Fruit fly (Drosophila melanogaster) whole organism, embryonic: ENCODE measurements around the gene CG9933.

ENCODE experiments used
- B-H1 ChIP-seq: fragments of 200-800 bp; sonication (Bioruptor generic); IDR thresholded peaks from 3 replicates; pipeline ENCODE4 v1.3.6; 2022; ENCODE audit warnings: missing biosample characterization, missing genetic modification characterization
- CG1024 ChIP-seq: fragments of 200-800 bp; sonication (Bioruptor generic); IDR thresholded peaks from 2 replicates; pipeline ENCODE4 v1.3.6; 2022; ENCODE audit warnings: missing biosample characterization, missing genetic modification characterization
- CG10321 ChIP-seq: fragments of 200-800 bp; sonication (Bioruptor generic); IDR thresholded peaks from 2 replicates; pipeline ENCODE4 v1.3.6; 2022; ENCODE audit warnings: missing biosample characterization, missing genetic modification characterization
- CG12744 ChIP-seq: fragments of 200-800 bp; sonication (Bioruptor generic); optimal IDR thresholded peaks from 2 replicates; lab custom pipeline; 2016; ENCODE audit warnings: missing biosample characterization, missing genetic modification characterization
- CG13123 ChIP-seq: fragments of 200-800 bp; sonication (Bioruptor generic); optimal IDR thresholded peaks from 2 replicates; lab custom pipeline; 2016; ENCODE audit warnings: missing biosample characterization, missing genetic modification characterization
- CG13296 ChIP-seq: fragments of 200-800 bp; sonication (Bioruptor generic); optimal IDR thresholded peaks from 3 replicates; lab custom pipeline; 2018; ENCODE audit warnings: missing biosample characterization, mild to moderate bottlenecking, missing genetic modification characterization
- CG13894 ChIP-seq: fragments of 200-800 bp; sonication (Bioruptor generic); optimal IDR thresholded peaks from 3 replicates; lab custom pipeline; 2018; ENCODE audit warnings: missing biosample characterization, mild to moderate bottlenecking, missing genetic modification characterization, moderate library complexity
- CG16815 ChIP-seq: fragments of 200-800 bp; sonication (Bioruptor generic); optimal IDR thresholded peaks from 3 replicates; lab custom pipeline; 2017; ENCODE audit warnings: missing biosample characterization, mild to moderate bottlenecking, missing genetic modification characterization
- CG17328 ChIP-seq: fragments of 200-800 bp; sonication (Bioruptor generic); IDR thresholded peaks from 2 replicates; pipeline ENCODE4 v1.3.6; 2022; ENCODE audit warnings: missing biosample characterization, missing genetic modification characterization
- CG18599 ChIP-seq: fragments of 200-800 bp; sonication (Bioruptor generic); optimal IDR thresholded peaks from 3 replicates; lab custom pipeline; 2017; ENCODE audit warnings: missing biosample characterization, missing genetic modification characterization, mild to moderate bottlenecking, moderate library complexity, missing genetic modification reagents
- CG2199 ChIP-seq: fragments of 200-800 bp; sonication (Bioruptor generic); IDR thresholded peaks from 3 replicates; pipeline ENCODE4 v1.3.6; 2022; ENCODE audit warnings: missing biosample characterization, missing genetic modification characterization
- CG34224 ChIP-seq: fragments of 200-800 bp; sonication (Bioruptor generic); IDR thresholded peaks from 3 replicates; pipeline ENCODE4 v1.3.6; 2022; ENCODE audit warnings: missing biosample characterization, missing genetic modification characterization; ENCODE audit not compliant: partially characterized antibody
- CG42726 ChIP-seq: fragments of 200-800 bp; sonication (Bioruptor generic); IDR thresholded peaks from 2 replicates; pipeline ENCODE4 v1.3.6; 2022; ENCODE audit warnings: missing biosample characterization, missing genetic modification characterization; ENCODE audit not compliant: partially characterized antibody
- CG4282 ChIP-seq: fragments of 200-800 bp; sonication (Bioruptor generic); optimal IDR thresholded peaks from 2 replicates; lab custom pipeline; 2016; ENCODE audit warnings: missing biosample characterization, missing genetic modification characterization
- CG4707 ChIP-seq: fragments of 200-800 bp; sonication (Bioruptor generic); optimal IDR thresholded peaks from 2 replicates; lab custom pipeline; 2018; ENCODE audit warnings: missing biosample characterization, mild to moderate bottlenecking, missing genetic modification characterization, moderate library complexity
- CG4854 ChIP-seq: fragments of 200-800 bp; sonication (Bioruptor generic); optimal IDR thresholded peaks from 2 replicates; lab custom pipeline; 2016; ENCODE audit warnings: missing biosample characterization, missing genetic modification characterization, inconsistent platforms
- CG6272 ChIP-seq: fragments of 200-800 bp; sonication (Bioruptor generic); IDR thresholded peaks from 2 replicates; pipeline ENCODE4 v1.3.6; 2022; ENCODE audit warnings: missing biosample characterization, missing genetic modification characterization
- CG6654 ChIP-seq: fragments of 200-800 bp; sonication (Bioruptor generic); optimal IDR thresholded peaks from 2 replicates; lab custom pipeline; 2017; ENCODE audit warnings: missing biosample characterization, mild to moderate bottlenecking, missing genetic modification characterization
- CG7839 ChIP-seq: fragments of 200-800 bp; sonication (Bioruptor generic); optimal IDR thresholded peaks from 3 replicates; lab custom pipeline; 2018; ENCODE audit warnings: missing biosample characterization, mild to moderate bottlenecking, missing genetic modification characterization, moderate library complexity
- CG8765 ChIP-seq: fragments of 200-800 bp; sonication (Bioruptor generic); IDR thresholded peaks from 2 replicates; pipeline ENCODE4 v1.3.6; 2022; ENCODE audit warnings: missing biosample characterization, missing genetic modification characterization
- Dip3 ChIP-seq: fragments of 200-800 bp; sonication (Bioruptor generic); optimal IDR thresholded peaks from 3 replicates; lab custom pipeline; 2016; ENCODE audit warnings: missing biosample characterization, missing genetic modification characterization
- Dref ChIP-seq: fragments of 200-800 bp; sonication (Bioruptor generic); IDR thresholded peaks from 2 replicates; pipeline ENCODE4 v1.3.6; 2022; ENCODE audit warnings: missing biosample characterization, missing genetic modification characterization
- GATAe ChIP-seq: fragments of 200-800 bp; sonication (Bioruptor generic); conservative IDR thresholded peaks from 2 replicates; pipeline ENCODE4 v1.3.6; 2022; ENCODE audit warnings: missing biosample characterization, missing genetic modification characterization
- HHEX ChIP-seq: fragments of 200-800 bp; sonication (Bioruptor generic); optimal IDR thresholded peaks from 3 replicates; lab custom pipeline; 2017; ENCODE audit warnings: missing biosample characterization, mild to moderate bottlenecking, missing genetic modification characterization, missing genetic modification reagents
- Kr ChIP-seq: fragments of 200-800 bp; sonication (Bioruptor generic); optimal IDR thresholded peaks from 2 replicates; lab custom pipeline; 2017; ENCODE audit warnings: missing biosample characterization, mild to moderate bottlenecking, missing genetic modification characterization
- Myb ChIP-seq: fragments of 200-800 bp; sonication (Bioruptor generic); optimal IDR thresholded peaks from 2 replicates; lab custom pipeline; 2016; ENCODE audit warnings: missing biosample characterization, missing genetic modification characterization
- PHDP ChIP-seq: fragments of 200-800 bp; sonication (Bioruptor generic); optimal IDR thresholded peaks from 3 replicates; lab custom pipeline; 2018; ENCODE audit warnings: missing biosample characterization, mild to moderate bottlenecking, missing genetic modification characterization, moderate library complexity
- Sox102F ChIP-seq: fragments of 200-800 bp; sonication (Bioruptor generic); optimal IDR thresholded peaks from 2 replicates; lab custom pipeline; 2018; ENCODE audit warnings: missing biosample characterization, mild to moderate bottlenecking, missing genetic modification characterization, moderate library complexity
- bab2 ChIP-seq: fragments of 200-800 bp; sonication (Bioruptor generic); optimal IDR thresholded peaks from 2 replicates; lab custom pipeline; 2016; ENCODE audit warnings: missing biosample characterization, missing genetic modification characterization
- chinmo ChIP-seq: fragments of 200-800 bp; sonication (Bioruptor generic); IDR thresholded peaks from 4 replicates; pipeline ENCODE4 v1.3.6; 2022; ENCODE audit warnings: missing biosample characterization, missing genetic modification characterization; ENCODE audit not compliant: partially characterized antibody
- chn ChIP-seq: fragments of 200-800 bp; sonication (Bioruptor generic); optimal IDR thresholded peaks from 2 replicates; lab custom pipeline; 2016; ENCODE audit warnings: missing biosample characterization, missing genetic modification characterization
- crc ChIP-seq: fragments of 200-800 bp; sonication (Bioruptor generic); optimal IDR thresholded peaks from 2 replicates; lab custom pipeline; 2016; ENCODE audit warnings: missing biosample characterization, missing genetic modification characterization
- crol ChIP-seq: fragments of 200-800 bp; sonication (Bioruptor generic); IDR thresholded peaks from 2 replicates; pipeline ENCODE4 v1.3.6; 2022; ENCODE audit warnings: missing biosample characterization, missing genetic modification characterization
- cwo ChIP-seq: fragments of 200-800 bp; sonication (Bioruptor generic); optimal IDR thresholded peaks from 3 replicates; lab custom pipeline; 2017; ENCODE audit warnings: missing biosample characterization, missing genetic modification characterization, mild to moderate bottlenecking, moderate library complexity, missing genetic modification reagents
- dan ChIP-seq: fragments of 200-800 bp; sonication (Bioruptor generic); IDR thresholded peaks from 2 replicates; pipeline ENCODE4 v1.3.6; 2022; ENCODE audit warnings: missing biosample characterization, missing genetic modification characterization
- fu2 ChIP-seq: fragments of 200-800 bp; sonication (Bioruptor generic); optimal IDR thresholded peaks from 2 replicates; lab custom pipeline; 2016; ENCODE audit warnings: missing biosample characterization, missing genetic modification characterization
- gsb-n ChIP-seq: fragments of 200-800 bp; sonication (Bioruptor generic); optimal IDR thresholded peaks from 3 replicates; lab custom pipeline; 2018; ENCODE audit warnings: missing biosample characterization, mild to moderate bottlenecking, missing genetic modification characterization
- ind ChIP-seq: fragments of 200-800 bp; sonication (Bioruptor generic); optimal IDR thresholded peaks from 3 replicates; lab custom pipeline; 2016; ENCODE audit warnings: missing biosample characterization, missing genetic modification characterization
- ken ChIP-seq: fragments of 200-800 bp; sonication (Bioruptor generic); IDR thresholded peaks from 3 replicates; pipeline ENCODE4 v1.3.6; 2022; ENCODE audit warnings: missing biosample characterization, missing genetic modification characterization
- kni ChIP-seq: fragments of 200-800 bp; sonication (Bioruptor generic); optimal IDR thresholded peaks from 3 replicates; lab custom pipeline; 2017; ENCODE audit warnings: mild to moderate bottlenecking, missing biosample characterization, missing genetic modification reagents, missing genetic modification characterization
- lilli ChIP-seq: fragments of 200-800 bp; sonication (Bioruptor generic); optimal IDR thresholded peaks from 3 replicates; lab custom pipeline; 2016; ENCODE audit warnings: missing biosample characterization, missing genetic modification characterization
- lov ChIP-seq, 2 experiments: fragments of 200-800 bp in 1 of 2; fragments of >200 bp in 1 of 2; sonication (Bioruptor generic) in 1 of 2; IDR thresholded peaks in 1 of 2; optimal IDR thresholded peaks in 1 of 2; 2 replicates in 1 of 2; 3 replicates in 1 of 2; pipeline versions ENCODE4 v1.3.6 to Lab custom; 2017 to 2022; ENCODE audit warnings: missing biosample characterization in 1 of 2, missing genetic modification characterization in 1 of 2
- nerfin-1 ChIP-seq: fragments of 200-800 bp; sonication (Bioruptor generic); optimal IDR thresholded peaks from 3 replicates; lab custom pipeline; 2019; ENCODE audit warnings: missing biosample characterization, mild to moderate bottlenecking, missing genetic modification characterization, moderate library complexity
- nerfin-2 ChIP-seq: fragments of 200-800 bp; sonication (Bioruptor generic); IDR thresholded peaks from 2 replicates; pipeline ENCODE4 v1.3.6; 2022; ENCODE audit warnings: missing biosample characterization, missing genetic modification characterization; ENCODE audit not compliant: partially characterized antibody
- org-1 ChIP-seq: fragments of 200-800 bp; sonication (Bioruptor generic); optimal IDR thresholded peaks from 2 replicates; lab custom pipeline; 2017; ENCODE audit warnings: missing biosample characterization, missing genetic modification characterization
- row ChIP-seq: fragments of 200-800 bp; sonication (Bioruptor generic); IDR thresholded peaks from 3 replicates; pipeline ENCODE4 v1.3.6; 2022; ENCODE audit warnings: missing biosample characterization, missing genetic modification characterization
- sc ChIP-seq, 3 experiments: fragments of >200 bp in 2 of 3; fragments of 200-800 bp in 1 of 3; sonication (Bioruptor generic) in 1 of 3; optimal IDR thresholded peaks; 2 replicates in 2 of 3; 3 replicates in 1 of 3; lab custom pipeline; 2017; ENCODE audit warnings: mild to moderate bottlenecking in 1 of 3, missing biosample characterization in 1 of 3, missing genetic modification characterization in 1 of 3, missing genetic modification reagents in 1 of 3
- sens ChIP-seq: fragments of 200-800 bp; sonication (Bioruptor generic); peaks from one replicate; lab custom pipeline; 2016; ENCODE audit warnings: missing biosample characterization, missing genetic modification characterization
- unpg ChIP-seq: fragments of 200-800 bp; sonication (Bioruptor generic); optimal IDR thresholded peaks from 3 replicates; lab custom pipeline; 2018; ENCODE audit warnings: missing biosample characterization, mild to moderate bottlenecking, missing genetic modification characterization, moderate library complexity
- wek ChIP-seq: fragments of 200-800 bp; sonication (Bioruptor generic); optimal IDR thresholded peaks from 3 replicates; lab custom pipeline; 2018; ENCODE audit warnings: missing biosample characterization, mild to moderate bottlenecking, missing genetic modification characterization, moderate library complexity

CG9933 gene

DNA sequence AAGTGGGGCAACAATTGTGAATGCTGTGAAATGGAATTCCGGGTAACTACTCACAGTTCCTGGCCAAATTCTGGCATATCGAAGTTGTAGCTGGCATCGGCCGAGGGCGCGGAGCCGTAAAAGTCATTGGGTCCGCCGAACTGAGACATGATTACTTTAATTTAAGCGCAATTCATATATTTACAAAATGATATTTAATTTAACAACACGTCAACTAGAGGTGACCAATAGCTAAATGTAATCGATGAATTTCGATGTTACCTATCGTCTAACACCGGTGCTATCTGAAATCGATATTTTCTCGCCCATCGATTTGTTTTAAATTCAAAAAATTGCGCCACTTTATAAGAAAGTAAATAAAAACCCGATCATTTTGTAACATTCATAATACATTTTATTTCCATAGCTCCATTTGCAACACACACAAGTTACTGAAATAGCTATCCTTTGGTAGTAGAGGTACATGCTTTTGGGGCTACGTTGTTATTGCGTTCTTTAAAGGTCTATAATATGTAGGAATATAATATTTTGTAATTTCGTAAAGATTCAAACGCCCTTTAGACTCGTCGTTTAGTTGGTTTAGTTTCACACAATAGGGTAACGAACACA lies 20.6 kb downstream of the CG9933 start, which contains the start of gene Yip1d1 (continued):
- TF ChIP-seq CG16815 (GFP tag; lab: Kevin White, UChicago), result no peak
- no peak for TF ChIP-seq CG13296 (GFP tag; lab: Kevin White, UChicago)
- TF ChIP-seq wek (GFP tag; lab: Kevin White, UChicago), result no peak
- TF ChIP-seq sc (optimal IDR thresholded peaks at IDR 0.05; lab: Kevin White, UChicago), result no peak
- TF ChIP-seq sc (GFP tag; optimal IDR thresholded peaks at IDR 0.05; lab: Kevin White, UChicago), result no peak
- TF ChIP-seq CG6272, result no peak
- no peak for TF ChIP-seq org-1
- peak; percentile 51 for TF ChIP-seq Myb (GFP tag; lab: Kevin White, UChicago)
- no peak for TF ChIP-seq crol
- no peak for TF ChIP-seq lilli (GFP tag; lab: Kevin White, UChicago)
- no peak for TF ChIP-seq CG8765
- TF ChIP-seq CG42726, result peak; percentile 73; the same call in 1 of the 2 replicates
- no peak for TF ChIP-seq CG4282 (GFP tag; lab: Kevin White, UChicago)
- TF ChIP-seq fu2 (GFP tag; lab: Kevin White, UChicago), result no peak
- no peak for TF ChIP-seq GATAe
- TF ChIP-seq unpg (GFP tag; lab: Kevin White, UChicago), result no peak
- TF ChIP-seq lov (optimal IDR thresholded peaks at IDR 0.05; lab: Kevin White, UChicago), result no peak
- TF ChIP-seq lov (GFP tag; IDR thresholded peaks at IDR 0.05; lab: Robert Waterston, UW), result no peak
- no peak for TF ChIP-seq CG4707 (GFP tag; lab: Kevin White, UChicago)
- TF ChIP-seq PHDP (tag; lab: Kevin White, UChicago), result peak; percentile 18
- TF ChIP-seq Dref (GFP tag; lab: Robert Waterston, UW), result peak; percentile 98
- no peak for TF ChIP-seq CG6654 (GFP tag; lab: Kevin White, UChicago)
- TF ChIP-seq nerfin-2 (GFP tag; lab: Robert Waterston, UW), result peak; percentile 95
- peak; percentile 85 for TF ChIP-seq sens (GFP tag; lab: Kevin White, UChicago)
- TF ChIP-seq Kr (GFP tag; lab: Kevin White, UChicago), result no peak
- TF ChIP-seq CG13894 (tag; lab: Kevin White, UChicago), result no peak
- TF ChIP-seq HHEX (GFP tag; lab: Kevin White, UChicago), result no peak
- no peak for TF ChIP-seq CG1024 (GFP tag; lab: Robert Waterston, UW)
- TF ChIP-seq CG13123 (GFP tag; lab: Kevin White, UChicago), result no peak
- no peak for TF ChIP-seq chn (GFP tag; lab: Kevin White, UChicago)
- no peak for TF ChIP-seq bab2 (GFP tag; lab: Kevin White, UChicago)
- no peak for TF ChIP-seq cwo
- TF ChIP-seq kni, result no peak
- no peak for TF ChIP-seq CG4854 (GFP tag; lab: Kevin White, UChicago)
- TF ChIP-seq CG12744 (GFP tag; lab: Kevin White, UChicago), result no peak
- TF ChIP-seq Dip3 (GFP tag; lab: Kevin White, UChicago), result no peak
- TF ChIP-seq CG34224 (GFP tag; lab: Robert Waterston, UW), result peak; percentile 98
- TF ChIP-seq CG18599 (GFP tag; lab: Kevin White, UChicago), result no peak
- peak; percentile 23 for TF ChIP-seq nerfin-1 (tag; lab: Kevin White, UChicago)
- TF ChIP-seq CG2199 (GFP tag; lab: Robert Waterston, UW), result no peak
- no peak for TF ChIP-seq crc (GFP tag; lab: Kevin White, UChicago)
- TF ChIP-seq CG17328 (GFP tag; lab: Robert Waterston, UW), result no peak
- TF ChIP-seq Sox102F (GFP tag; lab: Kevin White, UChicago), result no peak
- TF ChIP-seq B-H1 (GFP tag; lab: Robert Waterston, UW), result no peak
- TF ChIP-seq CG7839, result no peak
- TF ChIP-seq ind (GFP tag; lab: Kevin White, UChicago), result no peak
- no peak for TF ChIP-seq row (GFP tag; lab: Robert Waterston, UW)
- peak; percentile 98 for TF ChIP-seq chinmo (GFP tag; lab: Robert Waterston, UW)
- TF ChIP-seq CG10321 (GFP tag; lab: Robert Waterston, UW), result no peak
- no peak for TF ChIP-seq gsb-n (tag; lab: Kevin White, UChicago)
- no peak for TF ChIP-seq dan
- no peak for TF ChIP-seq ken (GFP tag; lab: Robert Waterston, UW)
